Worm (Caenorhabditis elegans): ENCODE results near the gene sfxn-2.

Gene sfxn-2

ce11 chrX:7952226-7953062, 5.7 kb downstream of the sfxn-2 start (continued):
- TF ChIP-seq jun-1 (tag; optimal IDR thresholded peaks at IDR 0.05) (no peak), tbx-2 (tag; optimal IDR thresholded peaks at IDR 0.05) (no peak), ceh-88 (GFP tag; IDR thresholded peaks at IDR 0.05) (0 out of 2 replicates have a peak, but pooled peaks have one; percentile 30), nhr-19 (GFP tag; conservative IDR thresholded peaks at IDR 0.05) (peak; percentile 14; the same call in 1 of the 2 replicates), nhr-76 (tag; optimal IDR thresholded peaks at IDR 0.05) (no peak), vab-15 (tag; optimal IDR thresholded peaks at IDR 0.05) (no peak), unc-62 (GFP tag; optimal IDR thresholded peaks at IDR 0.05) (no peak), elt-3 (tag; optimal IDR thresholded peaks at IDR 0.05) (peak in 2 of 6 experiments; percentile 52 to 68), lin-35 (GFP tag; optimal IDR thresholded peaks at IDR 0.05) (peak in 1 of 2 experiments; percentile 51), nhr-11 (tag; optimal IDR thresholded peaks at IDR 0.05) (no peak), fos-1 (tag; optimal IDR thresholded peaks at IDR 0.05) (no peak), nhr-84 (tag; optimal IDR thresholded peaks at IDR 0.05) (no peak), ceh-8 (GFP tag; optimal IDR thresholded peaks at IDR 0.05) (no peak), ces-1 (GFP tag; optimal IDR thresholded peaks at IDR 0.05) (no peak), rnt-1 (tag; optimal IDR thresholded peaks at IDR 0.05) (peak; percentile 8), pag-3 (tag; optimal IDR thresholded peaks at IDR 0.05; ENCODE audit: borderline replicate concordance, insufficient read depth) (no peak), mef-2 (tag; optimal IDR thresholded peaks at IDR 0.05) (no peak), mep-1 (tag; optimal IDR thresholded peaks at IDR 0.05) (no peak), isw-1 (GFP tag; IDR thresholded peaks at IDR 0.05) (no peak), ztf-11 (tag; optimal IDR thresholded peaks at IDR 0.05) (no peak), lin-39 (tag; optimal IDR thresholded peaks at IDR 0.05) (no peak), hlh-17 (GFP tag; optimal IDR thresholded peaks at IDR 0.05; ENCODE audit: borderline replicate concordance) (no peak), ztf-4 (tag; optimal IDR thresholded peaks at IDR 0.05) (peak; percentile 42), efl-3 (GFP tag; optimal IDR thresholded peaks at IDR 0.05) (no peak), nhr-47 (tag; optimal IDR thresholded peaks at IDR 0.05) (no peak), blmp-1 (tag; optimal IDR thresholded peaks at IDR 0.05) (peak; percentile 98), skn-1 (tag; optimal IDR thresholded peaks at IDR 0.05) (no peak), lir-3 (tag; optimal IDR thresholded peaks at IDR 0.05; ENCODE audit: poor library complexity) (no peak), ama-1 (optimal IDR thresholded peaks at IDR 0.05) (no peak), Y116A8C.19 (tag; optimal IDR thresholded peaks at IDR 0.05; ENCODE audit: borderline replicate concordance) (no peak), sup-37 (GFP tag; optimal IDR thresholded peaks at IDR 0.05) (no peak), pqm-1 (tag; optimal IDR thresholded peaks at IDR 0.05) (no peak), irx-1 (tag; optimal IDR thresholded peaks at IDR 0.05) (no peak), ets-5 (GFP tag; IDR thresholded peaks at IDR 0.05) (no peak), unc-86 (tag; optimal IDR thresholded peaks at IDR 0.05) (no peak), tlp-1 (tag; optimal IDR thresholded peaks at IDR 0.05) (no peak), snpc-4 (tag; optimal IDR thresholded peaks at IDR 0.05) (no peak), C34B4.2 (tag; optimal IDR thresholded peaks at IDR 0.05) (no peak), snu-23 (GFP tag; optimal IDR thresholded peaks at IDR 0.05) (peak; percentile 53), ceh-82 (tag; optimal IDR thresholded peaks at IDR 0.05) (no peak), C16A3.4 (tag; optimal IDR thresholded peaks at IDR 0.05) (no peak), lin-15B (tag; optimal IDR thresholded peaks at IDR 0.05) (no peak), pax-3 (tag; optimal IDR thresholded peaks at IDR 0.05) (no peak), nhr-237 (tag; optimal IDR thresholded peaks at IDR 0.05) (no peak), mab-9 (GFP tag; IDR thresholded peaks at IDR 0.05) (no peak), F16B12.6 (tag; optimal IDR thresholded peaks at IDR 0.05) (no peak), mdl-1 (tag; optimal IDR thresholded peaks at IDR 0.05) (peak in 1 of 2 experiments; percentile 43), dsc-1 (tag; optimal IDR thresholded peaks at IDR 0.05) (no peak), unc-98 (GFP tag; IDR thresholded peaks at IDR 0.05) (no peak), nhr-77 (tag; optimal IDR thresholded peaks at IDR 0.05) (no peak), alr-1 (tag; optimal IDR thresholded peaks at IDR 0.05; ENCODE audit: borderline replicate concordance) (no peak), aha-1 (tag; optimal IDR thresholded peaks at IDR 0.05) (no peak)
